Worm (Caenorhabditis elegans) whole organism, mixed stage, embryonic: ENCODE measurements around the gene clec-255.

Experiments
- bed-3 ChIP-seq: fragments of 200-800 bp; sonication (Bioruptor generic); optimal IDR thresholded peaks from 3 replicates; lab custom pipeline; 2018; ENCODE audit warnings: mild to moderate bottlenecking, missing genetic modification characterization, moderate library complexity, missing compliant biosample characterization
- blmp-1 ChIP-seq: fragments of 150-350 bp; optimal IDR thresholded peaks from 2 replicates; lab custom pipeline; 2014; ENCODE audit warnings: missing biosample characterization, missing genetic modification characterization
- mab-5 ChIP-seq: fragments of 150-350 bp; optimal IDR thresholded peaks from 2 replicates; lab custom pipeline; 2014; ENCODE audit warnings: missing biosample characterization, missing genetic modification characterization
- nhr-76 ChIP-seq: sonication (generic microtip); optimal IDR thresholded peaks from 2 replicates; lab custom pipeline; 2017; ENCODE audit warnings: missing biosample characterization, missing genetic modification characterization
- pha-4 ChIP-seq: fragments of 150-350 bp; optimal IDR thresholded peaks from 2 replicates; lab custom pipeline; 2018; ENCODE audit warnings: missing biosample characterization, missing genetic modification reagents, missing genetic modification characterization
- unc-39 ChIP-seq: fragments of 150-350 bp; optimal IDR thresholded peaks from 2 replicates; lab custom pipeline; 2014; ENCODE audit warnings: missing biosample characterization, missing genetic modification characterization

DNA sequence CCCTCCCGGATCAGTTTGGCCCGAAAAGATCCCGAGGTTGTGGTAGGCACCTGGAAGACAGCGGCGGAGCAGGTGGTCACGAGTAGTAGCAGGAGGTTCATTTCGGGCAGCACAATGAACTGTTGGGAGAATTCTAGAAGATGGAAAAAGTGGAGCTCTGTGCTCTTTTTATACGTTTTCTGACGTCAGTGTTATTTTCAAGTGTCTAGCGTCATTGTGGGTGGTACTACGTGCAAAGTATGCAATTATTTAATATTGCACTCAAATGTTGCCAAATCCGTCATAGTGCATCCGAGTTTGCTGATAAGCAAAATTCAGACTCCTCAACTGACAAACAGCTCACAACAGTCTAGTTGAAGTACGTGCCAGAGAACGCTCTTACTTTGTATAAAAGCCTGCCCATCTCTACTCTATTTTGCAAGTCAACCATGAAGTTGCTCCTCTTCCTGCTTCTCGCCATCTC lies 38.9 kb downstream of the clec-255 start, which contains the start of the genes asp-18 and scl-19:
- no peak for TF ChIP-seq bed-3 (GFP tag; lab: Kevin White, UChicago)
- TF ChIP-seq pha-4: no peak
- TF ChIP-seq blmp-1 (tag; lab: Kevin White, UChicago): no peak
- no peak for TF ChIP-seq nhr-76 (tag; lab: Kevin White, UChicago)
- TF ChIP-seq mab-5: no peak
- TF ChIP-seq unc-39 (tag; lab: Kevin White, UChicago): no peak
